Fruit fly (Drosophila melanogaster): ENCODE results near the gene CG44954.

DNA sequence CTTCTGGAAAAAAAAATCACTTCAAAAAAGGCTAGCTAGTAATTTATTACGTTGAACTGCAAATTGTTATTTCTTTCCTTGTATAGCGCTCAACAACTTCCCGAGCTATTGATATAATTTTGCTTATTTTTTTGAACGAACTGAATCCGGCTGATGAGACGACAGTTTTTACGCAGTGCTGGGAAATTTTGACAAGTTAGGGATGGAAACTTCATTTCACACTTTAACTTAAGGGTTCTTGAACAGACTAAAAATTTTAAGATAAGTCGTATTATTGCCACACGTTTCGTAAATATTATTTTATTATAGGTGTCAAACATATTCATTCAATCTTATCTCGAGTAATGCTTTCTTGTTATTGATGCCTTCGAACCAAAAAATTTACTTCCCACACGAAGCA is 38.2 kb downstream of the CG44954 start, which contains the start of gene Rpt6R:
- no peak for TF ChIP-seq CG1620 (GFP tag; optimal IDR thresholded peaks at IDR 0.05)
- TF ChIP-seq CG14711 (tag; optimal IDR thresholded peaks at IDR 0.05) = no peak
- TF ChIP-seq CG33017 (tag; optimal IDR thresholded peaks at IDR 0.05) = no peak
- TF ChIP-seq CG5204 (GFP tag; optimal IDR thresholded peaks at IDR 0.05) = no peak
- TF ChIP-seq Mnt (GFP tag; optimal IDR thresholded peaks at IDR 0.05) = no peak
- TF ChIP-seq pad (GFP tag; optimal IDR thresholded peaks at IDR 0.05) = no peak
- TF ChIP-seq cnc (optimal IDR thresholded peaks at IDR 0.05) = no peak
- no peak for TF ChIP-seq cic (GFP tag; optimal IDR thresholded peaks at IDR 0.05)
- TF ChIP-seq bab1 (GFP tag; optimal IDR thresholded peaks at IDR 0.05) = no peak
- no peak for TF ChIP-seq tj (GFP tag; optimal IDR thresholded peaks at IDR 0.05)
- no peak for TF ChIP-seq Hr96 (GFP tag; optimal IDR thresholded peaks at IDR 0.05)
- no peak for TF ChIP-seq ovo (GFP tag; optimal IDR thresholded peaks at IDR 0.05)
- TF ChIP-seq CG12768 (GFP tag; optimal IDR thresholded peaks at IDR 0.05) = no peak
